Fruit fly (Drosophila melanogaster): ENCODE data around the gene pan.

- TF ChIP-seq CG14655 (GFP tag; optimal IDR thresholded peaks at IDR 0.05), result no peak
- no peak for TF ChIP-seq CG8301 (tag; optimal IDR thresholded peaks at IDR 0.05)
- no peak for TF ChIP-seq Pif1B (GFP tag; optimal IDR thresholded peaks at IDR 0.05)
- peak; percentile 26 for TF ChIP-seq CG15710 (tag; optimal IDR thresholded peaks at IDR 0.05)
- no peak for TF ChIP-seq CG17806 (tag; optimal IDR thresholded peaks at IDR 0.05)
- no peak for TF ChIP-seq Snoo (tag; optimal IDR thresholded peaks at IDR 0.05)
- no peak for TF ChIP-seq gl (tag; optimal IDR thresholded peaks at IDR 0.05)
- TF ChIP-seq CG32121 (GFP tag; IDR thresholded peaks at IDR 0.05), result no peak
Observed at dm6 chr4:43179-43935, 25.8 kb upstream of the pan start, which contains the start of gene PlexB.

All from whole organism, pupa.